Worm (Caenorhabditis elegans): ENCODE measurements around the gene fbxc-12.

The fbxc-12 gene

ce11 chrIV:927510-927909 lies 22.4 kb downstream of the fbxc-12 start:
- TF ChIP-seq nfya-1 (tag; optimal IDR thresholded peaks at IDR 0.05; ENCODE audit: borderline replicate concordance, insufficient read depth) (no peak), let-607 (tag; optimal IDR thresholded peaks at IDR 0.05) (no peak), cebp-1 (GFP tag; IDR thresholded peaks at IDR 0.05) (no peak), cebp-1 (tag; optimal IDR thresholded peaks at IDR 0.05) (no peak), madf-8 (GFP tag; conservative IDR thresholded peaks at IDR 0.05) (no peak), attf-6 (GFP tag; IDR thresholded peaks at IDR 0.05) (no peak), zfh-2 (GFP tag; conservative IDR thresholded peaks at IDR 0.05) (no peak), lin-54 (GFP tag; optimal IDR thresholded peaks at IDR 0.05) (no peak), hlh-26 (GFP tag; conservative IDR thresholded peaks at IDR 0.05) (no peak), aptf-3 (GFP tag; IDR thresholded peaks at IDR 0.05) (no peak), F39B2.1 (GFP tag; IDR thresholded peaks at IDR 0.05) (no peak), ets-4 (GFP tag; optimal IDR thresholded peaks at IDR 0.05) (no peak), F33H1.4 (GFP tag; IDR thresholded peaks at IDR 0.05) (no peak), ekl-4 (GFP tag; IDR thresholded peaks at IDR 0.05) (no peak), hmg-20 (GFP tag; IDR thresholded peaks at IDR 0.05) (no peak)

- TF ChIP-seq madf-10 (tag; optimal IDR thresholded peaks at IDR 0.05), result no peak
- no peak for TF ChIP-seq die-1 (tag; optimal IDR thresholded peaks at IDR 0.05)
- TF ChIP-seq lir-1 (GFP tag; conservative IDR thresholded peaks at IDR 0.05), result no peak
- no peak for TF ChIP-seq nfyb-1 (GFP tag; IDR thresholded peaks at IDR 0.05)
- TF ChIP-seq zfh-2 (GFP tag; conservative IDR thresholded peaks at IDR 0.05), result peak; percentile 41; the same call in 1 of the 2 replicates
- no peak for TF ChIP-seq fkh-3 (tag; optimal IDR thresholded peaks at IDR 0.05)
These were observed 30.7 kb downstream of the fbxc-12 start, which contains the start of gene F58H7.1 for ce11 chrIV:935725-936124. TSS of gene F58H7.1 (minus strand) at chrIV:935825.

ce11 chrIV:945601-946000 lies 40.5 kb downstream of the fbxc-12 start, which contains the start of gene faah-3:
TSS of gene faah-3 (minus strand) at chrIV:945653.
- TF ChIP-seq nhr-80 (tag; optimal IDR thresholded peaks at IDR 0.05), result peak; percentile 55
- TF ChIP-seq ztf-6 (GFP tag; IDR thresholded peaks at IDR 0.05), result no peak
- no peak for TF ChIP-seq efl-1 (GFP tag; optimal IDR thresholded peaks at IDR 0.05)
- no peak for TF ChIP-seq ccch-3 (GFP tag; optimal IDR thresholded peaks at IDR 0.05)
- no peak for TF ChIP-seq ztf-18 (tag; optimal IDR thresholded peaks at IDR 0.05)
- no peak for TF ChIP-seq Y67H2A.10 (GFP tag; conservative IDR thresholded peaks at IDR 0.05)
- TF ChIP-seq tbx-9 (tag; optimal IDR thresholded peaks at IDR 0.05; ENCODE audit: borderline replicate concordance), result no peak
- no peak for TF ChIP-seq egl-18 (GFP tag; IDR thresholded peaks at IDR 0.05)

- no peak for TF ChIP-seq cebp-1 (GFP tag; IDR thresholded peaks at IDR 0.05)
- TF ChIP-seq cebp-1 (tag; optimal IDR thresholded peaks at IDR 0.05), result peak; percentile 32
- no peak for TF ChIP-seq fkh-3 (tag; optimal IDR thresholded peaks at IDR 0.05)
- no peak for TF ChIP-seq egl-18 (GFP tag; IDR thresholded peaks at IDR 0.05)
- TF ChIP-seq hmg-1.2 (GFP tag; IDR thresholded peaks at IDR 0.05), result peak; percentile 84; the same call in 1 of the 2 replicates
- no peak for TF ChIP-seq repo-1 (tag; optimal IDR thresholded peaks at IDR 0.05)
These were observed 45.0 kb downstream of the fbxc-12 start for ce11 chrIV:949940-950592.

DNA sequence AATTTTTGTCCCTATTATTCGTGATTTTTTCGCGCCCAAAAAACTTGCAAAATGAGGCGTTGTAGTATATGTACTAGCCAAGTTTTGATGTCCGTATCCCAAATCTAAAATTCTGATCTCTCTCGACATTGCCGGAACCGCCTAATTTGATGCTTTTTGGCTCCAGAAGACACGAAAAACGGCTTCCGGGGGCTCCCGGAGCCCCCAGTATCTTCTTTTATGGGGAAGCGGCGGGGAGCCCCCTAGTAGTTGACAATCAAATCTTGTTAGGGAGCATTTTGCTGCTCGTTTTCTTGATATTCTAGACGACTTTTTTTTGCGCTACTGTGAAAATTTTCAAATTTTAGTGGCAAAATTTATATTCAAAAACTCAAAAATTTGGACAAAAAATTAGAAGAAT lies 46.5 kb downstream of the fbxc-12 start:
- no peak for TF ChIP-seq B0336.3 (GFP tag; IDR thresholded peaks at IDR 0.05)
